Fruit fly (Drosophila melanogaster): Measurements from ENCODE around the gene Naglu.

The Naglu gene

dm6 chr2L:8372248-8372647 lies 39.4 kb downstream of the Naglu start:
- TF ChIP-seq vfl (GFP tag; optimal IDR thresholded peaks at IDR 0.05), result no peak
- TF ChIP-seq CG12155 (GFP tag; optimal IDR thresholded peaks at IDR 0.05), result no peak
- peak; percentile 23 for TF ChIP-seq sug (tag; optimal IDR thresholded peaks at IDR 0.05)
- TF ChIP-seq exex (tag; optimal IDR thresholded peaks at IDR 0.05), result peak; percentile 83
- peak; percentile 20 for TF ChIP-seq lab (GFP tag; optimal IDR thresholded peaks at IDR 0.05)
- peak; percentile 39 for TF ChIP-seq mirr (GFP tag; optimal IDR thresholded peaks at IDR 0.05)
- TF ChIP-seq CkIIα-i1 (GFP tag; IDR thresholded peaks at IDR 0.05), result no peak
- TF ChIP-seq grau (tag; optimal IDR thresholded peaks at IDR 0.05), result no peak
- 0 out of 2 replicates have a peak, but pooled peaks have one; percentile 17 for TF ChIP-seq CG4730 (GFP tag; IDR thresholded peaks at IDR 0.05)
- peak; percentile 64 for TF ChIP-seq Med (GFP tag)
- no peak for TF ChIP-seq CG3281 (GFP tag; optimal IDR thresholded peaks at IDR 0.05)
- TF ChIP-seq Ets65A (GFP tag), result peak; percentile 58
- no peak for TF ChIP-seq ara (GFP tag; IDR thresholded peaks at IDR 0.05)
- no peak for TF ChIP-seq CG15269 (tag; optimal IDR thresholded peaks at IDR 0.05)

dm6 chr2L:8371354-8371937 lies 40.2 kb downstream of the Naglu start:
- TF ChIP-seq CG30403 (GFP tag; optimal IDR thresholded peaks at IDR 0.05) (peak; percentile 33), CoRest (tag; optimal IDR thresholded peaks at IDR 0.05) (peak; percentile 10), wek (GFP tag; optimal IDR thresholded peaks at IDR 0.05) (no peak), exex (tag; optimal IDR thresholded peaks at IDR 0.05) (no peak), CG12942 (GFP tag; optimal IDR thresholded peaks at IDR 0.05) (no peak), dmrt99B (tag; optimal IDR thresholded peaks at IDR 0.05) (peak; percentile 54), ro (GFP tag; IDR thresholded peaks at IDR 0.05) (no peak), CG17328 (GFP tag; IDR thresholded peaks at IDR 0.05) (no peak), CG11504 (tag; optimal IDR thresholded peaks at IDR 0.05) (peak; percentile 48), Dad (GFP tag; optimal IDR thresholded peaks at IDR 0.05) (no peak), CG9437 (GFP tag; optimal IDR thresholded peaks at IDR 0.05) (peak; percentile 27), bcd (GFP tag; optimal IDR thresholded peaks at IDR 0.05) (no peak), Sox100B (GFP tag; optimal IDR thresholded peaks at IDR 0.05) (peak; percentile 19), dm (GFP tag; optimal IDR thresholded peaks at IDR 0.05) (no peak), CG13424 (tag; optimal IDR thresholded peaks at IDR 0.05) (peak; percentile 22), Jarid2 (GFP tag; optimal IDR thresholded peaks at IDR 0.05) (no peak), CG17359 (tag; optimal IDR thresholded peaks at IDR 0.05) (peak; percentile 14), Doc3 (GFP tag; IDR thresholded peaks at IDR 0.05; ENCODE audit: partially characterized antibody) (no peak), Gug (GFP tag; IDR thresholded peaks at IDR 0.05) (no peak), Atf-2 (GFP tag; optimal IDR thresholded peaks at IDR 0.05) (no peak), Atf6 (GFP tag; IDR thresholded peaks at IDR 0.05) (no peak), CG2712 (tag; optimal IDR thresholded peaks at IDR 0.05) (peak; percentile 29), CG6791 (GFP tag; IDR thresholded peaks at IDR 0.05; ENCODE audit: partially characterized antibody) (no peak), dpn (GFP tag; optimal IDR thresholded peaks at IDR 0.05) (peak in 1 of 2 experiments; percentile 24), CG17829 (tag; optimal IDR thresholded peaks at IDR 0.05) (peak; percentile 31), CG30431 (GFP tag; optimal IDR thresholded peaks at IDR 0.05) (no peak), tap (tag; optimal IDR thresholded peaks at IDR 0.05) (peak; percentile 21), CG16813 (GFP tag; IDR thresholded peaks at IDR 0.05; ENCODE audit: partially characterized antibody) (no peak), tll (GFP tag; optimal IDR thresholded peaks at IDR 0.05) (no peak), trem (tag; optimal IDR thresholded peaks at IDR 0.05) (no peak), Xbp1 (GFP tag; optimal IDR thresholded peaks at IDR 0.05) (no peak), CG18599 (GFP tag; optimal IDR thresholded peaks at IDR 0.05) (peak; percentile 6), Hr51 (GFP tag; optimal IDR thresholded peaks at IDR 0.05) (peak in 1 of 2 experiments; percentile 52), row (GFP tag; IDR thresholded peaks at IDR 0.05) (peak; percentile 38; the same call in 1 of the 3 replicates), vnd (GFP tag; IDR thresholded peaks at IDR 0.05; ENCODE audit: partially characterized antibody) (no peak), ap (GFP tag; IDR thresholded peaks at IDR 0.05) (no peak)

Measured in whole organism, embryonic.